Worm (Caenorhabditis elegans): Measurements from ENCODE around the gene rle-1.

- no peak for TF ChIP-seq ceh-82 (tag; optimal IDR thresholded peaks at IDR 0.05)
- no peak for TF ChIP-seq R02D3.7 (tag; optimal IDR thresholded peaks at IDR 0.05)
- TF ChIP-seq eor-1 (tag; optimal IDR thresholded peaks at IDR 0.05): no peak
- TF ChIP-seq lin-15B (tag; optimal IDR thresholded peaks at IDR 0.05): no peak
- TF ChIP-seq ztf-11 (tag; optimal IDR thresholded peaks at IDR 0.05): no peak
These were observed 40.5 kb downstream of the rle-1 start for ce11 chrIII:10976580-10976979.

Measured in whole organism, L3 larva.